Fruit fly (Drosophila melanogaster) whole organism, embryonic: Measurements from ENCODE around the gene NfI.

ENCODE experiments used
- Bdp1 ChIP-seq: fragments of 200-800 bp; sonication (Bioruptor generic); optimal IDR thresholded peaks from 3 replicates; lab custom pipeline; 2016; ENCODE audit warnings: missing biosample characterization, missing genetic modification characterization
- Blimp-1 ChIP-seq: fragments of 200-800 bp; sonication (Bioruptor generic); optimal IDR thresholded peaks from 3 replicates; lab custom pipeline; 2018; ENCODE audit warnings: missing biosample characterization, missing genetic modification characterization, mild to moderate bottlenecking, moderate library complexity, missing genetic modification reagents
- CG1024 ChIP-seq: fragments of 200-800 bp; sonication (Bioruptor generic); IDR thresholded peaks from 2 replicates; pipeline ENCODE4 v1.3.6; 2022; ENCODE audit warnings: missing biosample characterization, missing genetic modification characterization
- CG11695 ChIP-seq: fragments of 200-800 bp; sonication (Bioruptor generic); IDR thresholded peaks from 3 replicates; pipeline ENCODE4 v1.3.6; 2022; ENCODE audit warnings: missing biosample characterization, missing genetic modification characterization
- CG15479 ChIP-seq: fragments of 200-800 bp; sonication (Bioruptor generic); optimal IDR thresholded peaks from 3 replicates; lab custom pipeline; 2019; ENCODE audit warnings: missing biosample characterization, mild to moderate bottlenecking, missing genetic modification characterization, moderate library complexity
- CG15514 ChIP-seq: fragments of 200-800 bp; sonication (Bioruptor generic); optimal IDR thresholded peaks from 3 replicates; lab custom pipeline; 2017; ENCODE audit warnings: missing biosample characterization, missing genetic modification characterization, mild to moderate bottlenecking, moderate library complexity, missing genetic modification reagents
- CG18599 ChIP-seq: fragments of 200-800 bp; sonication (Bioruptor generic); optimal IDR thresholded peaks from 3 replicates; lab custom pipeline; 2017; ENCODE audit warnings: missing biosample characterization, missing genetic modification characterization, mild to moderate bottlenecking, moderate library complexity, missing genetic modification reagents
- CG18764 ChIP-seq: fragments of 200-800 bp; sonication (Bioruptor generic); optimal IDR thresholded peaks from 3 replicates; lab custom pipeline; 2016; ENCODE audit warnings: missing biosample characterization, missing genetic modification characterization
- CG2116 ChIP-seq: fragments of 200-800 bp; sonication (Bioruptor generic); optimal IDR thresholded peaks from 3 replicates; lab custom pipeline; 2018; ENCODE audit warnings: missing biosample characterization, mild to moderate bottlenecking, missing genetic modification characterization
- CG2199 ChIP-seq: fragments of 200-800 bp; sonication (Bioruptor generic); IDR thresholded peaks from 3 replicates; pipeline ENCODE4 v1.3.6; 2022; ENCODE audit warnings: missing biosample characterization, missing genetic modification characterization
- CG30020 ChIP-seq: fragments of 200-800 bp; optimal IDR thresholded peaks from 2 replicates; lab custom pipeline; 2019; ENCODE audit warnings: missing biosample characterization, mild to moderate bottlenecking, missing genetic modification characterization, moderate library complexity
- CG3726 ChIP-seq: fragments of 200-800 bp; sonication (Bioruptor generic); IDR thresholded peaks from 3 replicates; pipeline ENCODE4, ENCODE4 v1.3.6; 2022; ENCODE audit warnings: missing biosample characterization, missing genetic modification characterization
- CG4282 ChIP-seq: fragments of 200-800 bp; sonication (Bioruptor generic); optimal IDR thresholded peaks from 2 replicates; lab custom pipeline; 2016; ENCODE audit warnings: missing biosample characterization, missing genetic modification characterization
- CG43689 ChIP-seq: fragments of 200-800 bp; sonication (Bioruptor generic); IDR thresholded peaks from 2 replicates; pipeline ENCODE4 v1.3.6; 2022; ENCODE audit warnings: missing biosample characterization, missing genetic modification characterization
- CG7786 ChIP-seq: fragments of 200-800 bp; sonication (Bioruptor generic); optimal IDR thresholded peaks from 2 replicates; lab custom pipeline; 2016; ENCODE audit warnings: missing biosample characterization, missing genetic modification characterization
- CG7928 ChIP-seq: fragments of 200-800 bp; sonication (Bioruptor generic); optimal IDR thresholded peaks from 2 replicates; lab custom pipeline; 2017; ENCODE audit warnings: missing biosample characterization, mild to moderate bottlenecking, missing genetic modification characterization
- CG8281 ChIP-seq: fragments of 200-800 bp; sonication (Bioruptor generic); optimal IDR thresholded peaks from 2 replicates; lab custom pipeline; 2018; ENCODE audit warnings: missing biosample characterization, mild to moderate bottlenecking, missing genetic modification characterization, moderate library complexity
- CG8290 ChIP-seq, 3 experiments: fragments of 200-800 bp; sonication (Bioruptor generic); optimal IDR thresholded peaks; 2 replicates each; lab custom pipeline; 2016 to 2019; ENCODE audit warnings: missing biosample characterization in 3 of 3, missing genetic modification characterization in 3 of 3, mild to moderate bottlenecking in 2 of 3, moderate library complexity in 1 of 3
- CG8388 ChIP-seq: fragments of 200-800 bp; sonication (Bioruptor generic); optimal IDR thresholded peaks from 2 replicates; lab custom pipeline; 2019; ENCODE audit warnings: missing biosample characterization, mild to moderate bottlenecking, missing genetic modification characterization, moderate library complexity
- CkIIα-i1 ChIP-seq: fragments of 200-800 bp; sonication (Bioruptor generic); IDR thresholded peaks from 2 replicates; pipeline ENCODE4 v1.3.6; 2022; ENCODE audit warnings: missing biosample characterization, missing genetic modification characterization
- D ChIP-seq, 2 experiments: fragments of 200-800 bp in 1 of 2; fragments of >200 bp in 1 of 2; sonication (Bioruptor generic) in 1 of 2; optimal IDR thresholded peaks; 2 replicates in 1 of 2; 3 replicates in 1 of 2; lab custom pipeline; 2017; ENCODE audit warnings: mild to moderate bottlenecking in 1 of 2, missing biosample characterization in 1 of 2, missing genetic modification characterization in 1 of 2, missing genetic modification reagents in 1 of 2
- Dek ChIP-seq: fragments of 200-800 bp; sonication (Bioruptor generic); optimal IDR thresholded peaks from 3 replicates; lab custom pipeline; 2019; ENCODE audit warnings: missing biosample characterization, mild to moderate bottlenecking, missing genetic modification characterization, moderate library complexity
- Ets65A ChIP-seq: fragments of 200-800 bp; sonication (Bioruptor generic); peaks from one replicate; lab custom pipeline; 2016; ENCODE audit warnings: missing biosample characterization, missing genetic modification characterization
- Gsc ChIP-seq: fragments of 200-800 bp; sonication (Bioruptor generic); IDR thresholded peaks from 2 replicates; pipeline ENCODE4 v1.3.6; 2022; ENCODE audit warnings: missing biosample characterization, missing genetic modification characterization
- HLH54F ChIP-seq: fragments of 200-800 bp; sonication (Bioruptor generic); optimal IDR thresholded peaks from 3 replicates; lab custom pipeline; 2016; ENCODE audit warnings: missing biosample characterization, missing genetic modification characterization
- Hmr ChIP-seq: fragments of 200-800 bp; sonication (Bioruptor generic); optimal IDR thresholded peaks from 3 replicates; lab custom pipeline; 2017; ENCODE audit warnings: mild to moderate bottlenecking, missing biosample characterization, missing genetic modification reagents, missing genetic modification characterization
- MBD-R2 ChIP-seq: fragments of 200-800 bp; sonication (Bioruptor generic); IDR thresholded peaks from 2 replicates; pipeline ENCODE4 v1.3.6; 2022; ENCODE audit warnings: missing biosample characterization, missing genetic modification characterization
- NK7.1 ChIP-seq: fragments of 200-800 bp; sonication (Bioruptor generic); optimal IDR thresholded peaks from 3 replicates; lab custom pipeline; 2016; ENCODE audit warnings: missing biosample characterization, missing genetic modification characterization
- Oaz ChIP-seq: fragments of 200-800 bp; sonication (Bioruptor generic); IDR thresholded peaks from 2 replicates; pipeline ENCODE4 v1.3.6; 2022; ENCODE audit warnings: missing biosample characterization, missing genetic modification characterization
- YL-1 ChIP-seq: fragments of 200-800 bp; sonication (Bioruptor generic); optimal IDR thresholded peaks from 3 replicates; lab custom pipeline; 2017; ENCODE audit warnings: missing biosample characterization, mild to moderate bottlenecking, missing genetic modification characterization
- al ChIP-seq: fragments of 200-800 bp; sonication (Bioruptor generic); IDR thresholded peaks from 2 replicates; pipeline ENCODE4 v1.3.6; 2022; ENCODE audit warnings: missing biosample characterization, missing genetic modification characterization
- gcm ChIP-seq: fragments of 200-800 bp; sonication (Bioruptor generic); optimal IDR thresholded peaks from 2 replicates; lab custom pipeline; 2019; ENCODE audit warnings: missing biosample characterization, mild to moderate bottlenecking, missing genetic modification characterization, moderate library complexity
- gem ChIP-seq: fragments of 200-800 bp; sonication (Bioruptor generic); optimal IDR thresholded peaks from 2 replicates; lab custom pipeline; 2019; ENCODE audit warnings: missing biosample characterization, mild to moderate bottlenecking, missing genetic modification characterization, moderate library complexity
- lab ChIP-seq: fragments of 200-800 bp; sonication (Bioruptor generic); optimal IDR thresholded peaks from 3 replicates; lab custom pipeline; 2017; ENCODE audit warnings: missing biosample characterization, missing genetic modification characterization, mild to moderate bottlenecking, moderate library complexity, missing genetic modification reagents
- mam ChIP-seq: fragments of 200-800 bp; sonication (Bioruptor generic); optimal IDR thresholded peaks from 3 replicates; lab custom pipeline; 2016; ENCODE audit warnings: missing biosample characterization, missing genetic modification characterization
- rib ChIP-seq: fragments of 200-800 bp; sonication (Bioruptor generic); IDR thresholded peaks from 2 replicates; pipeline ENCODE4 v1.3.6; 2022; ENCODE audit warnings: missing biosample characterization, missing genetic modification characterization
- seq ChIP-seq: fragments of 200-800 bp; sonication (Bioruptor generic); IDR thresholded peaks from 2 replicates; pipeline ENCODE4 v1.3.6; 2022; ENCODE audit warnings: missing biosample characterization, missing genetic modification characterization
- sima ChIP-seq: fragments of 200-800 bp; sonication (Bioruptor generic); optimal IDR thresholded peaks from 2 replicates; lab custom pipeline; 2016; ENCODE audit warnings: missing biosample characterization, missing genetic modification characterization
- sob ChIP-seq: fragments of 200-800 bp; sonication (Bioruptor generic); IDR thresholded peaks from 2 replicates; pipeline ENCODE4 v1.3.6; 2022; ENCODE audit warnings: missing biosample characterization, missing genetic modification characterization
- tap ChIP-seq: fragments of 200-800 bp; optimal IDR thresholded peaks from 3 replicates; lab custom pipeline; 2019; ENCODE audit warnings: missing biosample characterization, mild to moderate bottlenecking, missing genetic modification characterization, moderate library complexity
- vnd ChIP-seq: fragments of 200-800 bp; sonication (Bioruptor generic); IDR thresholded peaks from 3 replicates; pipeline ENCODE4 v1.3.6; 2022; ENCODE audit warnings: missing biosample characterization, missing genetic modification characterization; ENCODE audit not compliant: partially characterized antibody
- wek ChIP-seq: fragments of 200-800 bp; sonication (Bioruptor generic); optimal IDR thresholded peaks from 3 replicates; lab custom pipeline; 2018; ENCODE audit warnings: missing biosample characterization, mild to moderate bottlenecking, missing genetic modification characterization, moderate library complexity
- zen ChIP-seq: fragments of 200-800 bp; sonication (Bioruptor generic); optimal IDR thresholded peaks from 3 replicates; lab custom pipeline; 2018; ENCODE audit warnings: missing biosample characterization, mild to moderate bottlenecking, missing genetic modification characterization, moderate library complexity

Gene NfI

DNA sequence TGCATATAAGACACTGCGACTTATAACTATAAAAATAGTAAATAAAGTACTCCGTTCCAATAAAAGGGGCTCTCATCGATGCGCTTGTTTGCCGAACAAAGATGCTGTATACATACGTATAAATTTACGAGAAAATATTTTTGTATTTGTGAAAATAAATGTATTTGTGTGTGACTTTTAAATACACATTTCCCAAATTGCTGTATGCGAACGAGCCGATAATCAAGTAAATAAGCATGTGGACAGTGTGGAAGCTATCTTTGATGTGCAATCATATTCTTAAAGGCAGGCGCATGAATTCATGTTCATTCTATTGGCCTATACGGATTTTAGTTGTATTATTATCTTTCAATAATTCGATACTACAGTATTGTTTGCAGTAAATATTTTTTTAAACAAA, 45.0 kb downstream of the NfI start (continued):
- no peak for TF ChIP-seq CG8290 (GFP tag; optimal IDR thresholded peaks at IDR 0.05; lab: Kevin White, UChicago)
- peak in 1 of 2 experiments; percentile 21 for TF ChIP-seq CG8290 (tag; optimal IDR thresholded peaks at IDR 0.05; lab: Kevin White, UChicago)
- TF ChIP-seq Oaz (GFP tag; lab: Robert Waterston, UW) = no peak

DNA sequence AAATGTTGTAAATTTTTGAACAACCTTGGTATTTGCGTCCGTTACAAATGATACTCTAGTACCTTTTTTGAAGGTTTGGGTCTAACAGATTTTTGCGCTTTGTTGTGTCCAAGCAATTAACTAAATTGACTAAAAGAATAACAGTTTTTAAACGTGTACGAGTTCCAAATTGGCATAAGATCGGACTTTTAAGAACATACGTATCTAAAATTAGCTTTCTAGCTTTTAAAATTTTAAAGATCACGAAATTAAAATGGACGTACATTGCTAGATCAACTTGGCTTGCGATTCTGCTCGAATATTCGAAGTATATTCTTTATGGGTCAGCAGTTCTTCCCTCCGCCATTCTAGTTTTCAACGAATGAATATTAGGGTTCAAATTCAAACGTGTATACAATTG, 45.7 kb downstream of the NfI start, which contains the start of gene CG1674:
Gene CG1674 (plus strand): TSS at position 301 of the 400 bp plus-strand sequence.
- TF ChIP-seq vnd (GFP tag; lab: Robert Waterston, UW) (no peak), rib (GFP tag; lab: Robert Waterston, UW) (no peak), CG15514 (no peak), NK7.1 (GFP tag; lab: Kevin White, UChicago) (no peak), CG1024 (GFP tag; lab: Robert Waterston, UW) (no peak), Ets65A (GFP tag; lab: Kevin White, UChicago) (no peak), CG18599 (GFP tag; lab: Kevin White, UChicago) (no peak), al (GFP tag; lab: Robert Waterston, UW) (no peak)
- TF ChIP-seq, all 482 proteins: peak for 0

DNA sequence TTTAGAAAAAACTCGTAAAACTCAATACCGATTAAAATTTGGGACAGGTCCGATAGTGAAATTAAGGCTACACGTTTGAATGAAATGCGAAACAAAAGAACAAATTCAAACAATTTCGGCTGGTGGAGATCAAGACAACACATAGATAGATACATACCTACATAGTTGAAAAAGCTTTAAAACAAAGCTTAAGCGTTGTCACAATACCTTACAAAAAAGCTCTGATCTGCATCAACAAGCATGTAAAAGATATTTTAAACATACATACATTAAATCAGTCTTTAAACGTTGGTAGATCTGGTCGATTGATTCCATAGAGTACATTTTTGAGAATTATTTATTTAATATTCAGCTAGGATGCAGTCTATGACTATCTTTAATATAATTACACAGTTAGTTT, 48.5 kb downstream of the NfI start, which contains the start of the genes CG31999 and yellow-h:
Gene CG31999 (minus strand): TSS at position 101 of the 400 bp plus-strand sequence.
Gene yellow-h (plus strand): TSS at position 275 of the 400 bp plus-strand sequence.
- TF ChIP-seq CG18764 = no peak
- no peak for TF ChIP-seq Blimp-1 (GFP tag; lab: Kevin White, UChicago)
- no peak for TF ChIP-seq CG4282 (GFP tag; lab: Kevin White, UChicago)
- no peak for TF ChIP-seq MBD-R2 (GFP tag; lab: Robert Waterston, UW)
- TF ChIP-seq lab (GFP tag; lab: Kevin White, UChicago) = no peak
- no peak for TF ChIP-seq CG8281 (tag; lab: Kevin White, UChicago)
- TF ChIP-seq D (optimal IDR thresholded peaks at IDR 0.05; lab: Kevin White, UChicago) = no peak
- TF ChIP-seq D (GFP tag; optimal IDR thresholded peaks at IDR 0.05; lab: Kevin White, UChicago) = no peak
- TF ChIP-seq CG15479 (GFP tag; lab: Kevin White, UChicago) = no peak
- no peak for TF ChIP-seq YL-1 (GFP tag; lab: Kevin White, UChicago)
- peak; percentile 14 for TF ChIP-seq CG30020
- 0 out of 3 replicates have a peak, but pooled peaks have one; percentile 19 for TF ChIP-seq CG2199 (GFP tag; lab: Robert Waterston, UW)
- no peak for TF ChIP-seq CG43689 (GFP tag; lab: Robert Waterston, UW)

DNA sequence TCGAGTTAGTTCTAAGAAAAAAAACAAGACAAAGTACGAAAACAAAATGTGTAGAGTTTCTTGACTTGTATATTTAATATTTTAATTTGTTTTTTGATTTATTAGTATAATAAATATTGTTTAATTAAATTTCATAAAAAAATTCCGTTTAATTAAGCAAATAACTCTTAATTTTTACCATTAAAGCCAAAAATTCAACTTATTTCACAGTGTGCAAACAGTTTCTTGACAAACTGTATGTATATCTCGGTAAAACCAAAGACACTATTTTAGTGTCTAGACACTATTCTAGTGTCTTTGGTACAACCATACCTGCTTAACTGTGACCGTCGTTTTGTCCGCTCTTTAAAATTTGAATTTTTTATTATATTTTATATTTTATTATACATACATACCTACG, 49.4 kb downstream of the NfI start:
- TF ChIP-seq Dek (tag; lab: Kevin White, UChicago) (no peak), Hmr (GFP tag; lab: Kevin White, UChicago) (no peak), CG2116 (GFP tag; lab: Kevin White, UChicago) (no peak), CG2199 (GFP tag; lab: Robert Waterston, UW) (0 out of 3 replicates have a peak, but pooled peaks have one; percentile 23), gem (tag; lab: Kevin White, UChicago) (peak; percentile 28), CG8388 (peak; percentile 98), CG11695 (GFP tag; lab: Robert Waterston, UW) (0 out of 3 replicates have a peak, but pooled peaks have one; percentile 7)

DNA sequence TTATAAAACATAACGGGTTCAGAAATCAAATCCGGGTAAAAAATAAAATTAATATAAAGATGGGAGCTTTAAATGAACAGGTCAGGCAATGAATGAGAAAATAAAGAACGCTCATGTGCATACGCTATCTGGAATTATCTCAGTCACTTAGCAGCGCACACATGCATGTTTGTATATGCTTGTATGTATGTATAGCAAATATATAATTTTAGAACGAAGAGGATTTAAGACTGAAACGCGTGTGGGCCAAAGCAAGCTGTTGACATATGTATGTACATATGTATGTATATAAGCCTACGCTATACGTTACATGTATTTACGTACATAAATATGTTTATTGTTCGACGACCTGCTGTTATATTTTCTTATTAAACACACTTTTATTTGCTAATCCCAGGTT, 50.3 kb downstream of the NfI start:
- no peak for TF ChIP-seq gcm (GFP tag; lab: Kevin White, UChicago)
- TF ChIP-seq tap (tag; lab: Kevin White, UChicago) = no peak
- TF ChIP-seq Bdp1 (GFP tag; lab: Kevin White, UChicago) = no peak
- TF ChIP-seq HLH54F = no peak
- TF ChIP-seq CG7928 (GFP tag; lab: Kevin White, UChicago) = no peak
- TF ChIP-seq CG3726 (GFP tag; lab: Robert Waterston, UW) = no peak
- TF ChIP-seq seq = no peak
- TF ChIP-seq CG2199 (GFP tag; lab: Robert Waterston, UW) = peak; percentile 94
- peak; percentile 61 for TF ChIP-seq zen (tag; lab: Kevin White, UChicago)
- TF ChIP-seq wek (GFP tag; lab: Kevin White, UChicago) = peak; percentile 46
- TF ChIP-seq mam (GFP tag; lab: Kevin White, UChicago) = no peak
- no peak for TF ChIP-seq CkIIα-i1 (GFP tag; lab: Robert Waterston, UW)
- no peak for TF ChIP-seq CG7786 (GFP tag; lab: Kevin White, UChicago)
- TF ChIP-seq sob (GFP tag; lab: Robert Waterston, UW) = no peak
- TF ChIP-seq Gsc (GFP tag; lab: Robert Waterston, UW) = no peak
- no peak for TF ChIP-seq sima
